Worm (Caenorhabditis elegans): ENCODE data around the gene hpo-8.

ce11 chrV:6808962-6809361, 30.1 kb upstream of the hpo-8 start, which contains the start of gene dmsr-16:
- TF ChIP-seq attf-4 (tag; optimal IDR thresholded peaks at IDR 0.05) (no peak), mdl-1 (tag; optimal IDR thresholded peaks at IDR 0.05) (no peak), zag-1 (tag; optimal IDR thresholded peaks at IDR 0.05) (no peak), daf-16 (GFP tag; optimal IDR thresholded peaks at IDR 0.05) (no peak), daf-16 (tag; optimal IDR thresholded peaks at IDR 0.05) (no peak), daf-8 (GFP tag; IDR thresholded peaks at IDR 0.05) (no peak), lsy-2 (tag; optimal IDR thresholded peaks at IDR 0.05) (no peak), skn-1 (tag; optimal IDR thresholded peaks at IDR 0.05) (no peak), nhr-76 (tag; optimal IDR thresholded peaks at IDR 0.05) (no peak), D1046.2 (GFP tag; IDR thresholded peaks at IDR 0.05) (no peak), F10B5.3 (tag; optimal IDR thresholded peaks at IDR 0.05) (no peak), nhr-237 (tag; optimal IDR thresholded peaks at IDR 0.05) (no peak)

All from whole organism, L4 larva.